Fruit fly (Drosophila melanogaster) whole organism, wandering third instar larva: ENCODE results near the gene verm.
"Not testable (repeated sequence)": the region's sequence is repeated elsewhere in the genome, so short reads cannot be mapped to it uniquely, and the experiment has no call there.

ENCODE experiments used
- Abd-B ChIP-seq: fragments of >200 bp; optimal IDR thresholded peaks from 2 replicates; lab custom pipeline; 2017; ENCODE audit warnings: missing biosample characterization, missing genetic modification characterization
- CG9705 ChIP-seq: fragments of 200-800 bp; sonication (Bioruptor generic); optimal IDR thresholded peaks from 2 replicates; lab custom pipeline; 2018; ENCODE audit warnings: missing biosample characterization, mild to moderate bottlenecking, missing genetic modification characterization
- CrebA ChIP-seq: fragments of 200-800 bp; sonication (Bioruptor generic); optimal IDR thresholded peaks from 2 replicates; lab custom pipeline; 2016; ENCODE audit warnings: missing biosample characterization, mild to moderate bottlenecking, missing genetic modification characterization, borderline replicate concordance
- Dfd ChIP-seq: fragments of >200 bp; optimal IDR thresholded peaks from 2 replicates; lab custom pipeline; 2017; ENCODE audit warnings: missing biosample characterization, missing genetic modification characterization
- Dif ChIP-seq: fragments of 200-275, 200-300 bp; sonication (Bioruptor generic); optimal IDR thresholded peaks from 2 replicates; lab custom pipeline; 2018; ENCODE audit warnings: missing biosample characterization, missing genetic modification characterization; ENCODE audit not compliant: partially characterized antibody
- GATAd ChIP-seq: sonication (Bioruptor generic); optimal IDR thresholded peaks from 2 replicates; lab custom pipeline; 2016; ENCODE audit warnings: missing biosample characterization, missing genetic modification characterization
- Hnf4 ChIP-seq: fragments of 200-800 bp; sonication (Bioruptor generic); optimal IDR thresholded peaks from 2 replicates; lab custom pipeline; 2016; ENCODE audit warnings: missing biosample characterization, mild to moderate bottlenecking, missing genetic modification characterization
- Jra ChIP-seq: sonication (Bioruptor generic); optimal IDR thresholded peaks from 2 replicates; lab custom pipeline; 2016; ENCODE audit warnings: missing biosample characterization, missing genetic modification characterization
- Mio ChIP-seq: sonication (Bioruptor generic); optimal IDR thresholded peaks from 2 replicates; lab custom pipeline; 2016; ENCODE audit warnings: missing biosample characterization, missing genetic modification characterization
- Myc ChIP-seq: fragments of >200 bp; optimal IDR thresholded peaks from 2 replicates; lab custom pipeline; 2017
- N ChIP-seq: fragments of >200 bp; optimal IDR thresholded peaks from 2 replicates; lab custom pipeline; 2018; ENCODE audit warnings: missing biosample characterization, missing external identifiers, missing genetic modification characterization
- OdsH ChIP-seq: fragments of 200-800 bp; sonication (Bioruptor generic); optimal IDR thresholded peaks from 2 replicates; lab custom pipeline; 2016; ENCODE audit warnings: missing biosample characterization, mild to moderate bottlenecking, missing genetic modification characterization
- Rel ChIP-seq, 2 experiments: fragments of 200-800 bp; sonication (Bioruptor generic) in 1 of 2; optimal IDR thresholded peaks; 2 replicates in 1 of 2; 3 replicates in 1 of 2; lab custom pipeline; 2016 to 2019; ENCODE audit warnings: mild to moderate bottlenecking in 2 of 2, missing biosample characterization in 2 of 2, missing genetic modification characterization in 2 of 2, moderate library complexity in 1 of 2
- Sp1 ChIP-seq: fragments of 200-800 bp; sonication (Bioruptor generic); optimal IDR thresholded peaks from 3 replicates; lab custom pipeline; 2019; ENCODE audit warnings: missing biosample characterization, mild to moderate bottlenecking, missing genetic modification characterization, moderate library complexity
- Vsx2 ChIP-seq: fragments of 200-300, 225-300 bp; sonication (Bioruptor generic); optimal IDR thresholded peaks from 2 replicates; lab custom pipeline; 2018; ENCODE audit warnings: missing biosample characterization, missing genetic modification characterization; ENCODE audit not compliant: partially characterized antibody
- br ChIP-seq: fragments of 200-800 bp; sonication (Bioruptor generic); optimal IDR thresholded peaks from 2 replicates; lab custom pipeline; 2016; ENCODE audit warnings: missing biosample characterization, missing genetic modification characterization
- dmrt93B ChIP-seq: fragments of 200-800 bp; sonication (Bioruptor generic); optimal IDR thresholded peaks from 2 replicates; lab custom pipeline; 2018; ENCODE audit warnings: missing biosample characterization, mild to moderate bottlenecking, missing genetic modification characterization
- dsf ChIP-seq: sonication (Bioruptor generic); optimal IDR thresholded peaks from 2 replicates; lab custom pipeline; 2016; ENCODE audit warnings: missing biosample characterization, missing genetic modification characterization, borderline replicate concordance
- ey ChIP-seq: fragments of 200-800 bp; sonication (Bioruptor generic); optimal IDR thresholded peaks from 2 replicates; lab custom pipeline; 2016; ENCODE audit warnings: missing biosample characterization, missing genetic modification characterization
- foxo ChIP-seq, 2 experiments: fragments of 200-800 bp; sonication (Bioruptor generic); optimal IDR thresholded peaks; 2 replicates in 1 of 2; 3 replicates in 1 of 2; lab custom pipeline; 2016 to 2017; ENCODE audit warnings: missing biosample characterization in 2 of 2, missing genetic modification characterization in 2 of 2
- fru ChIP-seq: fragments of 200-800 bp; sonication (Bioruptor generic); optimal IDR thresholded peaks from 3 replicates; lab custom pipeline; 2016; ENCODE audit warnings: missing biosample characterization, mild to moderate bottlenecking, missing genetic modification characterization
- h ChIP-seq: fragments of 200-800 bp; sonication (Bioruptor generic); optimal IDR thresholded peaks from 3 replicates; lab custom pipeline; 2016; ENCODE audit warnings: missing biosample characterization, mild to moderate bottlenecking, missing genetic modification characterization
- jim ChIP-seq: fragments of 175-275, 200-325 bp; sonication (Bioruptor generic); optimal IDR thresholded peaks from 2 replicates; lab custom pipeline; 2016; ENCODE audit warnings: missing biosample characterization, mild to moderate bottlenecking, missing genetic modification characterization
- lola ChIP-seq: fragments of >200 bp; optimal IDR thresholded peaks from 2 replicates; lab custom pipeline; 2017; ENCODE audit warnings: missing biosample characterization, missing genetic modification characterization
- psq ChIP-seq: fragments of 200-800 bp; sonication (Bioruptor generic); optimal IDR thresholded peaks from 3 replicates; lab custom pipeline; 2017; ENCODE audit warnings: missing biosample characterization, mild to moderate bottlenecking, missing genetic modification characterization, moderate library complexity
- rgr ChIP-seq: fragments of 200-800 bp; sonication (Bioruptor generic); optimal IDR thresholded peaks from 3 replicates; lab custom pipeline; 2016; ENCODE audit warnings: missing biosample characterization, mild to moderate bottlenecking, missing genetic modification characterization
- sage ChIP-seq: fragments of 200-800 bp; sonication (Bioruptor generic); optimal IDR thresholded peaks from 2 replicates; lab custom pipeline; 2016; ENCODE audit warnings: missing biosample characterization, mild to moderate bottlenecking, missing genetic modification characterization
- sv ChIP-seq: fragments of 200-800 bp; sonication (Bioruptor generic); optimal IDR thresholded peaks from 3 replicates; lab custom pipeline; 2016; ENCODE audit warnings: missing biosample characterization, missing genetic modification characterization
- tai ChIP-seq: sonication (Bioruptor generic); optimal IDR thresholded peaks from 2 replicates; lab custom pipeline; 2016; ENCODE audit warnings: missing biosample characterization, missing genetic modification characterization
- woc ChIP-seq: sonication (Bioruptor generic); optimal IDR thresholded peaks from 2 replicates; lab custom pipeline; 2016; ENCODE audit warnings: missing biosample characterization, mild to moderate bottlenecking, missing genetic modification characterization

The verm gene

dm6 chr3L:19695057-19695627, at the start of gene verm:
TSS of gene verm (minus strand) at chr3L:19695260.
- TF ChIP-seq Vsx2 (peak; percentile 2), Mio (GFP tag; lab: Kevin White, UChicago) (no peak)
- TF ChIP-seq, all 38 proteins: peak for 1

dm6 chr3L:19728694-19729093, 33.6 kb upstream of the verm start, which contains the start of gene CG42529:
TSS of gene CG42529 (plus strand) at chr3L:19728994.
- TF ChIP-seq foxo (GFP tag; optimal IDR thresholded peaks at IDR 0.05; lab: Kevin White, UChicago); GATAd; Mio (GFP tag; lab: Kevin White, UChicago): not testable (repeated sequence)

DNA sequence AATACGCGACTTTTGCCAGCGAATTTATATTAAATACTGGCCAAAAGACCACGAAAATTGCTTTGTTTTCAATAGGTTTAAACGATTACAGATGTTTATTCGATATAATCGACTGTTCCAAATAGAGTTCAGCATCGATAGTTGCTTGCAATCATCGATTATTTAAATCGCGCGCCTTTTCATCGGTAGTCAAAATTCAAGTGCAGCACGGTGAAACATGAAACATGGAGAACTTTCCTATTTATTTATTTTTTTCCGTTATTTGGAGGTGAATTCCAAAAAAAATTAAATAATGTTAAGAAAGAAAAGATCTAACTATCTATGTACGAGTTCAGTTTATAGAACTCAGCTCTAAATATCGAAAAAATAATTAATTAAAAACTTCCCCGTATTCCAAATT, 23.2 kb upstream of the verm start, which contains the start of gene Trpml:
Trpml (minus strand) TSS at position 101 of the 400 bp plus-strand sequence.
- not testable (repeated sequence) for TF ChIP-seq dmrt93B, Mio, Abd-B (GFP tag; lab: Kevin White, UChicago)
- TF ChIP-seq, all 38 proteins: peak for 0; not testable (repeated sequence) for 38

dm6 chr3L:19707570-19708146, 12.6 kb upstream of the verm start, which contains the start of gene serp:
TSS of gene serp (minus strand) at chr3L:19708015.
- TF ChIP-seq fru = no peak
- TF ChIP-seq psq (GFP tag; lab: Kevin White, UChicago) = peak; percentile 18

- TF ChIP-seq Hnf4 (no peak), Myc (no peak), Jra (GFP tag; lab: Kevin White, UChicago) (no peak), Rel (GFP tag; optimal IDR thresholded peaks at IDR 0.05; lab: Kevin White, UChicago) (no peak), Rel (tag; optimal IDR thresholded peaks at IDR 0.05; lab: Kevin White, UChicago) (peak; percentile 74), CG9705 (GFP tag; lab: Kevin White, UChicago) (no peak)
Measured at dm6 chr3L:19704869-19705268, 9.8 kb upstream of the verm start.

DNA sequence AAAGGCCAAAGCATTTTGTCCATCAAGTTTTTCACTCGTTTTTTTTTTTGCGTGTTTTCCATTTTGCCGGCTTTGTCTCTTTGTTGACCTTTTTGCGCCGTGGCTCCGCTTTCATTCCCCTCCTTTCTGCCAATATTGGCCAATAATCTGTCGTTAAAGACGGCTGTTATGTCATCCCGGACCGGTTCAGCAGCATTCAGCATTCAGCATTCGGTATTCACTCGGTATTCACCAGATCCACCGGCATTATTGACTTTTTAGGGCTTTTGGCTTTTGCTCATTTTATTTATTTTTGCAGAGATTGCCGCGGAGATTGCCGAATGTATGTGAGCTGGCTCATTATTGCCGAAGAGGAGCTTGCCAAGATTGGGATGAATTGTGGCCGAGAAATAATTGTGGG, 8.3 kb upstream of the verm start:
- no peak for TF ChIP-seq Hnf4
- TF ChIP-seq sage = no peak
- peak; percentile 8 for TF ChIP-seq fru
- TF ChIP-seq Dfd (GFP tag; lab: Kevin White, UChicago) = no peak
- no peak for TF ChIP-seq N (GFP tag; lab: Kevin White, UChicago)
- TF ChIP-seq Vsx2 = peak; percentile 50
- no peak for TF ChIP-seq sv (GFP tag; lab: Kevin White, UChicago)
- peak in 1 of 2 experiments; percentile 8 for TF ChIP-seq foxo (GFP tag; optimal IDR thresholded peaks at IDR 0.05; lab: Kevin White, UChicago)
- TF ChIP-seq Rel (GFP tag; optimal IDR thresholded peaks at IDR 0.05; lab: Kevin White, UChicago) = no peak
- TF ChIP-seq Rel (tag; optimal IDR thresholded peaks at IDR 0.05; lab: Kevin White, UChicago) = peak; percentile 21
- TF ChIP-seq Sp1 (GFP tag; lab: Kevin White, UChicago) = peak; percentile 12
- no peak for TF ChIP-seq lola (GFP tag; lab: Kevin White, UChicago)
- no peak for TF ChIP-seq h (GFP tag; lab: Kevin White, UChicago)
- TF ChIP-seq woc = peak; percentile 49
- peak; percentile 11 for TF ChIP-seq psq (GFP tag; lab: Kevin White, UChicago)
- no peak for TF ChIP-seq Dif
- peak; percentile 11 for TF ChIP-seq rgr (GFP tag; lab: Kevin White, UChicago)
- TF ChIP-seq OdsH (GFP tag; lab: Kevin White, UChicago) = no peak
- peak; percentile 38 for TF ChIP-seq br (GFP tag; lab: Kevin White, UChicago)

- TF ChIP-seq Dif = no peak
- TF ChIP-seq woc = no peak
- no peak for TF ChIP-seq jim (GFP tag; lab: Kevin White, UChicago)
- TF ChIP-seq ey (GFP tag; lab: Kevin White, UChicago) = no peak
- TF ChIP-seq Myc = no peak
- no peak for TF ChIP-seq Sp1 (GFP tag; lab: Kevin White, UChicago)
- no peak for TF ChIP-seq sage
- TF ChIP-seq dmrt93B (GFP tag; lab: Kevin White, UChicago) = no peak
- no peak for TF ChIP-seq rgr (GFP tag; lab: Kevin White, UChicago)
- TF ChIP-seq tai (GFP tag; lab: Kevin White, UChicago) = no peak
- no peak for TF ChIP-seq dsf (GFP tag; lab: Kevin White, UChicago)
- TF ChIP-seq CrebA = no peak
Measured at dm6 chr3L:19701662-19702061, 6.6 kb upstream of the verm start.
